Fruit fly (Drosophila melanogaster): ENCODE data around the gene CG34179.

The CG34179 gene

dm6 chr2L:6053874-6054469, 5.5 kb upstream of the CG34179 start, which contains the start of gene CG13995:
Gene CG13995 (plus strand): TSS chr2L:6054302.
- TF ChIP-seq CG17801 (GFP tag; optimal IDR thresholded peaks at IDR 0.05; ENCODE audit: partially characterized antibody): no peak

DNA sequence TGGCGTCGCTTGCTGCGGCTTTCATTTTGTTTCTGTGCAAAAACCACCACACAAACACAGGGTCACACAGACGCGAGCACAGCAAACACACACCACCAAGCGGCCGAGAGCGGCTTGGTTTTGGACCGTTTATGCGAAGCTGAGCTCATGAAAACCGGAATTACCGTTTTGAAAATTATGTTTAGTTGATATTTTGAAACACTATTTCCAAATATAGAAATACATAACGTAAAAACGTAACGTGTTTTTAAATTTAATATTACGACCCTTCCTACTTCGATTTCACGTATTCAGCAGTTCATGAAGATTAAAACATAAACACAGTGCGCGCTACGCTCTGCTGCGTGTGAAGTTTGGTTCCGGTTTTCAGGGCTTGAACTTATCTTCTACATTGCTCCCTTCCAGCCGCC, 2.7 kb upstream of the CG34179 start:
- peak; percentile 96 for TF ChIP-seq CG17801 (GFP tag; optimal IDR thresholded peaks at IDR 0.05; ENCODE audit: partially characterized antibody)

DNA sequence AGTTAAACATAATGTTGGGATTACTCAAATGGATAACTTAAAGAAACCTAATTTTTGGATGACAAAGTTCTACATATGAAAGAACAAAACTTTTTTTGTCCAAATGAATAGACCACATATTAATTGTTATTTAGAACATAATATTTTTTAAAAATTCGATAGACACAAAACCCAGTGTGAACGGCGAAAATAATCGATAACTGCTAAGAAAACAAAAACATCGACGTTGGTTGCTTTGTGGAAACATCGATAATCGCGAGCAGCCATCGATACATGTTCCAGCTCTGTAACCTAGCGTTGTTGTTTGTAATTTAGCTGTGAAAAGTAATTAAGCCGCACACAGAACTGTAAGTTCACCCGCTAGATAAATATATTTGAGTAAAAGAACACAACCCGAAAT, 2.1 kb upstream of the CG34179 start, which contains the start of gene CG9135:
TSS of gene CG9135 (plus strand) at position 226 of the 400 bp plus-strand sequence.
- TF ChIP-seq CG17801 (GFP tag; optimal IDR thresholded peaks at IDR 0.05; ENCODE audit: partially characterized antibody): no peak

dm6 chr2L:6047528-6048160, 862 bp downstream of the CG34179 start, which contains the start of gene IPIP:
Gene IPIP (plus strand): TSS chr2L:6048002.
- TF ChIP-seq CG17801 (GFP tag; optimal IDR thresholded peaks at IDR 0.05; ENCODE audit: partially characterized antibody): peak; percentile 75

DNA sequence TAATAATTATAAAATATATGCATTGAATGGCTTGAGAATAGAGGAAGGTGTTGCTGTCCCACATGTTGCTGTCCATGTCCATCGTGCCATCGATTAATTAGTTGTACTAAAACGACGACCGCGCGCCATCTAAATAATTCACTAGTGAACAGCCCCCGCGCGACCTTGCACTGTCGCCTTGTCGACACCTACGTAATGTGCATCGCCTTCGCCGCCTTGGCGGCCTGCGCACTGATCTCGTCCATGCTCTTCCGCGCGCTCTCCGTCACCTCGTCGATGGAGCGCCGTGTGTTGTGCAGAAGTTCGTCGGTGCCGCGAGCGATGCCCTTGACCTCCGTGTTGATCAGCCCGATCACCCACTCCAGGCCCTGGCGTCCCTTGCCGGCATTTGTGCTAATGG, 1.6 kb downstream of the CG34179 start:
- TF ChIP-seq CG17801 (GFP tag; optimal IDR thresholded peaks at IDR 0.05; ENCODE audit: partially characterized antibody): no peak

- peak; percentile 67 for TF ChIP-seq CG17801 (GFP tag; optimal IDR thresholded peaks at IDR 0.05; ENCODE audit: partially characterized antibody)
Observed at dm6 chr2L:6045972-6046718, 2.4 kb downstream of the CG34179 start, which contains the start of gene Pfas. Gene Pfas (minus strand): TSS chr2L:6046050.

DNA sequence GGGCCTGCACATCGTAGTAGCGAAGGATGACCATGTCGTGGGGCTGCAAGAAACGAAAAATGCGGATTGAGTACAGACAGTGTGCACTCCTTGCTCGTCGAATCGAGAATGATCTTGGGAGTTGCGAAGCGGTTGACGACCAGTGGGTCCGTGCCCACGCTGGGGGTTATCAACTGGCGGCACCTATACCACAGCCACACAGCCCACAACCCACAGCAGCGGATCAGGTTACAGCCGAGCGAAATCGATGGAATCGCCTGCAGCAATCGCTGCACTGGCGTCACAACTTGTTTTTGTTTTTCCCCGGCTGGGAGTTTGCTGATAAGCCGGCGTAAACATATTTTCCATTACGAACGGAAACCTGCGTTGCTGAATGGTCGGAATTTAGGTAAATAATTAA, 3.0 kb downstream of the CG34179 start:
- TF ChIP-seq CG17801 (GFP tag; optimal IDR thresholded peaks at IDR 0.05; ENCODE audit: partially characterized antibody): no peak

- TF ChIP-seq CG17801 (GFP tag; optimal IDR thresholded peaks at IDR 0.05; ENCODE audit: partially characterized antibody): peak; percentile 70
Observed at dm6 chr2L:6037830-6038229, 10.7 kb downstream of the CG34179 start, which contains the start of the genes CG9117 and CG31643. Gene CG9117 (minus strand): TSS chr2L:6037902. Gene CG31643 (plus strand): TSS chr2L:6038117.

DNA sequence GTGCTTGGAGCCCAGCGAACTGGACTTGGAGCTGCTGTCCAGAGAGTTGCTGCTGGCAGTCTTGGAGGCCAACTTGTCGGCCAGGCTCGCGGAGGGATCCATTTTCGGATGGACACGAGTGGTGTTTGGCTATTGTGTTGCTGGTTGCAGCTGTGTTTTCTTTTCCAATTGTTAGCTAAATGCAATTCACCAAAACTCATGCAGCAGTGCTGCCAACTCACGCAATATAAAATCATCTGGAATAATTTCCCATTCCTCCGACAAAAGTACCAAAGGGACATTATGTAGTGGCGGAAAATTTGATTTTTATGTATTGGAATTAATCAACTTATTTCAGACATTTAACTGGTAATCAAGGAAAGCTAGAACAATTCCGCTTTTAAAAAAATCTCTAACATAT, 11.8 kb downstream of the CG34179 start, which contains the start of gene mtm:
TSS of gene mtm (minus strand) at position 306 of the 400 bp plus-strand sequence.
- TF ChIP-seq CG17801 (GFP tag; optimal IDR thresholded peaks at IDR 0.05; ENCODE audit: partially characterized antibody): no peak

- TF ChIP-seq CG17801 (GFP tag; optimal IDR thresholded peaks at IDR 0.05; ENCODE audit: partially characterized antibody): no peak
Observed at dm6 chr2L:6035155-6035554, 13.4 kb downstream of the CG34179 start.

DNA sequence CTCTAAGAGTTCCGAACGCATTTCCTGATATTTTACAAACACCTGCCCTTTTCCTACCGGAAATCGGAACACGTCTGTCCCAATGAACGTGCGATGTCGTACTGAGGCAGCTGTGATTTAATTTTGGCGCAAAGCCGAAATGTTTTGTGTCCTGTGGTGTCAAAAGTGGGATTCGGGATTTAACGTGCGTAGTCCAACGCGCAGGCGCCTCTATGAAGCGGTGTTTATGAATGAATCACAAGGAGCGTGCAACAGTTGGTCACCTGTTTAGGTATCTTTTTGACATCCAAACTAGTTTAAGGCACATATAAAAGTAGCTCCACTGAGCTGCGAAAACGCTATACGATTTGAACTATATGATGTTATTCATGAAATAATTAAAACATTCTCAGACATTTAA, 14.2 kb downstream of the CG34179 start, which contains the start of gene CG9109:
TSS of gene CG9109 (minus strand) at position 80 of the 400 bp plus-strand sequence.
- TF ChIP-seq CG17801 (GFP tag; optimal IDR thresholded peaks at IDR 0.05; ENCODE audit: partially characterized antibody): no peak

- TF ChIP-seq CG17801 (GFP tag; optimal IDR thresholded peaks at IDR 0.05; ENCODE audit: partially characterized antibody): no peak
Observed at dm6 chr2L:6031838-6032237, 16.7 kb downstream of the CG34179 start.

- no peak for TF ChIP-seq CG17801 (GFP tag; optimal IDR thresholded peaks at IDR 0.05; ENCODE audit: partially characterized antibody)
Observed at dm6 chr2L:6028712-6029111, 19.8 kb downstream of the CG34179 start.

DNA sequence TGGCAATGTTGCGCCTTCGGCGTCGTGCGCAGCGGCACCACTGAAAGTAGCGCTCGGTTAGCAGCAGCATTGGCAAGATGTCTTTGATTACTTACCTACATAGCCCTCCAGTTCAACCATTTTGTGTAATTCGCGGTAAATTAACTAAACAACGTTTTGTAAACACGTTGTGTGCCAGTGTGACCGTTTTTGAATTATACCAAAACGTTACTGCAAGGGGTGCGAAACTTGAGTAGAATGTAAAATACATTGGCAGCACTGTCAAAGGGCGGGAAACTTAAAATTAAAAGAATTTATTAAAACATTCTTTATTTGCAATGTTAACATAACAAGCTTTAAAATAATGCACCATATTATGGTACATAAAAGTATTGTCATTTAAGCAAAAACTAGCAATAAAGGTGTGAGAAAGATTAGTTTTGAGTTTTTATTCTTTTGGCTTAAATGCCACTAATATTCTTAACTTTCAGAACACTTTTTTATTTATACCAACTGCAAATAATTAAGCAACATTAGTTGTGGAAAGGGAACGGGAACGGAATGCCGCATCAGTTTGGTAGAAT, 24.1 kb downstream of the CG34179 start, which contains the start of gene CG9107:
TSS of gene CG9107 (minus strand) at position 195 of the 563 bp plus-strand sequence.
- TF ChIP-seq CG17801 (GFP tag; optimal IDR thresholded peaks at IDR 0.05; ENCODE audit: partially characterized antibody): no peak

dm6 chr2L:6022793-6023192, 25.7 kb downstream of the CG34179 start:
- TF ChIP-seq CG17801 (GFP tag; optimal IDR thresholded peaks at IDR 0.05; ENCODE audit: partially characterized antibody): no peak
